Worm (Caenorhabditis elegans): ENCODE data around the gene igdb-2.
A peak's percentile ranks its signal among the peaks of the same experiment; 100 is the strongest.

The igdb-2 gene

DNA sequence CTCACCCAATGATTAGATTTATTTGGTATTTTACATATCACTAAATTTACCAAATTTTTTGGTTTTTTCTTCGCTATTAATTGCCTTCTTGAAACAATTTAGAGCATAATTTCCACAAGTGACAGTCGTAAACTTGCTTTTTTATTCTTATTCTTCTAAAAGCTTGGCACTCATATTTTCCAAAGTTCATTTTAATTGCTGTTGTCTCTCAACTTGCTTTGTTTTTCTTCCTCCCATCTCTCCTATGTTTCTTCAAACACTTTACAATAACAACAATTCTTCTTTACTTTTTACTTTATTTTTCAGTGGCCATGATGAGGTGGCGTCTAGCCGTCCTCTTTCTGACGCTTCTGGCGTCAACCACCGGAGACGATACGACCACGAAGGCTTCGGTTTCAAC, at the start of gene igdb-2:
TSS of gene igdb-2 (plus strand) at position 301 of the 400 bp plus-strand sequence.
- TF ChIP-seq daf-16 (GFP tag; optimal IDR thresholded peaks at IDR 0.05) (no peak), daf-16 (tag; optimal IDR thresholded peaks at IDR 0.05) (no peak), Y5F2A.4 (GFP tag; optimal IDR thresholded peaks at IDR 0.05) (no peak), ceh-44 (GFP tag; IDR thresholded peaks at IDR 0.05) (no peak), D1046.2 (GFP tag; IDR thresholded peaks at IDR 0.05) (no peak), daf-8 (GFP tag; IDR thresholded peaks at IDR 0.05) (no peak), gei-8 (GFP tag; optimal IDR thresholded peaks at IDR 0.05) (no peak), T26A8.4 (GFP tag; IDR thresholded peaks at IDR 0.05) (no peak), nhr-102 (tag; optimal IDR thresholded peaks at IDR 0.05) (no peak), zag-1 (tag; optimal IDR thresholded peaks at IDR 0.05) (no peak), ceh-82 (tag; optimal IDR thresholded peaks at IDR 0.05) (no peak), egl-43 (GFP tag; IDR thresholded peaks at IDR 0.05) (no peak), ces-1 (GFP tag; optimal IDR thresholded peaks at IDR 0.05) (no peak), ceh-62 (tag; optimal IDR thresholded peaks at IDR 0.05) (no peak), nhr-76 (tag; optimal IDR thresholded peaks at IDR 0.05) (no peak)

ce11 chrIV:12419291-12419690, 49.2 kb upstream of the igdb-2 start:
- no peak for TF ChIP-seq ceh-62 (tag; optimal IDR thresholded peaks at IDR 0.05)
- peak; percentile 14 for TF ChIP-seq mep-1 (tag; optimal IDR thresholded peaks at IDR 0.05)
- TF ChIP-seq Y5F2A.4 (GFP tag; optimal IDR thresholded peaks at IDR 0.05): no peak
- peak; percentile 54 for TF ChIP-seq fkh-10 (GFP tag; optimal IDR thresholded peaks at IDR 0.05)

- TF ChIP-seq lin-38 (GFP tag; IDR thresholded peaks at IDR 0.05) (no peak), spr-1 (tag; optimal IDR thresholded peaks at IDR 0.05) (no peak), nhr-77 (tag; optimal IDR thresholded peaks at IDR 0.05) (peak; percentile 46), mxl-3 (GFP tag; optimal IDR thresholded peaks at IDR 0.05) (no peak), nhr-237 (tag; optimal IDR thresholded peaks at IDR 0.05) (no peak), daf-16 (GFP tag; optimal IDR thresholded peaks at IDR 0.05) (no peak), daf-16 (tag; optimal IDR thresholded peaks at IDR 0.05) (peak; percentile 74), dmd-6 (GFP tag; IDR thresholded peaks at IDR 0.05) (peak; percentile 54), arid-1 (GFP tag; conservative IDR thresholded peaks at IDR 0.05) (no peak), hlh-11 (tag; optimal IDR thresholded peaks at IDR 0.05) (peak; percentile 54), lin-1 (GFP tag; IDR thresholded peaks at IDR 0.05) (no peak), vab-7 (GFP tag; IDR thresholded peaks at IDR 0.05) (no peak), pqm-1 (tag; optimal IDR thresholded peaks at IDR 0.05) (peak; percentile 76), dve-1 (tag; optimal IDR thresholded peaks at IDR 0.05; ENCODE audit: insufficient read depth) (peak; percentile 67), lsy-2 (tag; optimal IDR thresholded peaks at IDR 0.05) (peak in 1 of 2 experiments; percentile 17), R02D3.7 (tag; optimal IDR thresholded peaks at IDR 0.05) (no peak), nhr-28 (tag; optimal IDR thresholded peaks at IDR 0.05) (peak; percentile 72), nhr-48 (tag; optimal IDR thresholded peaks at IDR 0.05) (peak; percentile 27), duxl-1 (tag; optimal IDR thresholded peaks at IDR 0.05; ENCODE audit: poor library complexity) (no peak), nhr-102 (tag; optimal IDR thresholded peaks at IDR 0.05) (peak; percentile 1), ztf-11 (tag; optimal IDR thresholded peaks at IDR 0.05) (no peak)
Observed at ce11 chrIV:12420455-12420854, 48.0 kb upstream of the igdb-2 start, which contains the start of gene ugt-65. TSS of gene ugt-65 (plus strand) at chrIV:12420683.

DNA sequence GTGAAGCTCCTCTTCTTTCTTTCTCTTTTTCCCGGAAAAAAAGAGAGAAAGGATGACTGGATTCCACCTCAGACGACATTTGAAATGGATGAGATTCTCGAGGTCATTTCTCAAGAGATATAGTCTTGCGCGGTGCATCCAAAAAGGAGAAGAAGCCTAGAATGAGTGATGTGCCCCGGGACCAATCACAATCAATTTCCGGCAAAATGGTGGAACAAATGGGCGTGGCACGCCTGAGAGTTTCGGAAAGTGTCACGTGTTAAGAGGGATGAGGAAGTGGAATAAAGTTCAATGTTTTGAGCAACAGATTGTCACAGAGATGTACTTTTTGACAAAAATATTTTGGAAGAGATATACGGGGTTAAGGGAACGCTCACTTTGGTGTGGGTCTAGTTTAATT, 42.9 kb upstream of the igdb-2 start:
- no peak for TF ChIP-seq daf-16 (GFP tag; optimal IDR thresholded peaks at IDR 0.05)
- TF ChIP-seq daf-16 (tag; optimal IDR thresholded peaks at IDR 0.05): no peak
- peak; percentile 9 for TF ChIP-seq mep-1 (tag; optimal IDR thresholded peaks at IDR 0.05)
- no peak for TF ChIP-seq tra-1 (GFP tag; IDR thresholded peaks at IDR 0.05)
- TF ChIP-seq ceh-20 (GFP tag; IDR thresholded peaks at IDR 0.05): peak; percentile 76
- 0 out of 2 replicates have a peak, but pooled peaks have one; percentile 11 for TF ChIP-seq mdt-29 (GFP tag; IDR thresholded peaks at IDR 0.05)
- no peak for TF ChIP-seq ztf-7 (tag; optimal IDR thresholded peaks at IDR 0.05)
- TF ChIP-seq php-3 (GFP tag; IDR thresholded peaks at IDR 0.05): no peak
- peak; percentile 53 for TF ChIP-seq hlh-30 (tag; optimal IDR thresholded peaks at IDR 0.05; ENCODE audit: insufficient read depth)
- TF ChIP-seq lin-39 (tag; optimal IDR thresholded peaks at IDR 0.05): no peak
- TF ChIP-seq vab-7 (GFP tag; IDR thresholded peaks at IDR 0.05): 0 out of 2 replicates have a peak, but pooled peaks have one; percentile 45
- no peak for TF ChIP-seq mdl-1 (tag; optimal IDR thresholded peaks at IDR 0.05)
- TF ChIP-seq ces-1 (GFP tag; optimal IDR thresholded peaks at IDR 0.05): no peak
- no peak for TF ChIP-seq fos-1 (tag; optimal IDR thresholded peaks at IDR 0.05)
- TF ChIP-seq mes-2 (tag; optimal IDR thresholded peaks at IDR 0.05; ENCODE audit: poor library complexity, severe bottlenecking): no peak
- peak; percentile 93 for TF ChIP-seq aha-1 (tag)
- peak in 1 of 2 experiments; percentile 97 for TF ChIP-seq unc-62 (GFP tag; optimal IDR thresholded peaks at IDR 0.05 in 1 of 2)
- no peak for TF ChIP-seq unc-62 (tag; optimal IDR thresholded peaks at IDR 0.05)
